Fruit fly (Drosophila melanogaster) whole organism, embryonic: Measurements from ENCODE around the gene CG15368.

Experiments
- Bteb2 ChIP-seq: fragments of 200-800 bp; sonication (Bioruptor generic); optimal IDR thresholded peaks from 2 replicates; lab custom pipeline; 2016; ENCODE audit warnings: missing biosample characterization, missing genetic modification characterization
- CG7357 ChIP-seq: fragments of 200-800 bp; sonication (Bioruptor generic); IDR thresholded peaks from 3 replicates; pipeline ENCODE4 v1.3.6; 2022; ENCODE audit warnings: missing biosample characterization, missing genetic modification characterization
- Vsx1 ChIP-seq: fragments of 200-800 bp; sonication (Bioruptor generic); optimal IDR thresholded peaks from 2 replicates; lab custom pipeline; 2017; ENCODE audit warnings: missing biosample characterization, mild to moderate bottlenecking, missing genetic modification characterization, missing genetic modification reagents
- cad ChIP-seq: fragments of >200 bp; optimal IDR thresholded peaks from 2 replicates; lab custom pipeline; 2017; ENCODE audit warnings: missing biosample characterization, missing genetic modification characterization

- TF ChIP-seq cad (no peak), Bteb2 (no peak), CG7357 (no peak), Vsx1 (GFP tag; lab: Kevin White, UChicago) (no peak)
Measured at dm6 chrX:9225137-9225536, 9.6 kb downstream of the CG15368 start, which contains the start of gene CG15370.
